Worm (Caenorhabditis elegans): Measurements from ENCODE around the gene aqp-11.

aqp-11 gene

ce11 chrIII:13721944-13722343 lies 48.9 kb downstream of the aqp-11 start:
- TF ChIP-seq ama-1 (optimal IDR thresholded peaks at IDR 0.05) (no peak), fkh-10 (GFP tag; optimal IDR thresholded peaks at IDR 0.05) (no peak), elt-2 (tag; optimal IDR thresholded peaks at IDR 0.05) (no peak), pros-1 (tag; optimal IDR thresholded peaks at IDR 0.05) (no peak), ceh-30 (tag; optimal IDR thresholded peaks at IDR 0.05) (no peak), fkh-6 (tag; optimal IDR thresholded peaks at IDR 0.05) (no peak), sox-2 (GFP tag; IDR thresholded peaks at IDR 0.05) (no peak), ceh-14 (tag; optimal IDR thresholded peaks at IDR 0.05) (no peak), lin-11 (tag; optimal IDR thresholded peaks at IDR 0.05) (no peak), C08G9.2 (tag; optimal IDR thresholded peaks at IDR 0.05) (no peak), npax-4 (tag; optimal IDR thresholded peaks at IDR 0.05) (no peak), lim-6 (tag; optimal IDR thresholded peaks at IDR 0.05) (no peak), ceh-31 (tag; optimal IDR thresholded peaks at IDR 0.05) (no peak)

ce11 chrIII:13722387-13723122 lies 49.5 kb downstream of the aqp-11 start:
- no peak for TF ChIP-seq rnt-1 (tag; optimal IDR thresholded peaks at IDR 0.05)
- no peak for TF ChIP-seq ceh-30 (tag; optimal IDR thresholded peaks at IDR 0.05)
- peak; percentile 11 for TF ChIP-seq hlh-6 (tag; optimal IDR thresholded peaks at IDR 0.05)
- TF ChIP-seq F13H6.1 (tag; optimal IDR thresholded peaks at IDR 0.05): no peak
- TF ChIP-seq ceh-48 (tag; optimal IDR thresholded peaks at IDR 0.05): peak; percentile 24

Measured in whole organism, late embryonic.